Fruit fly (Drosophila melanogaster): ENCODE data around the gene Mps1.

Mps1 gene

DNA sequence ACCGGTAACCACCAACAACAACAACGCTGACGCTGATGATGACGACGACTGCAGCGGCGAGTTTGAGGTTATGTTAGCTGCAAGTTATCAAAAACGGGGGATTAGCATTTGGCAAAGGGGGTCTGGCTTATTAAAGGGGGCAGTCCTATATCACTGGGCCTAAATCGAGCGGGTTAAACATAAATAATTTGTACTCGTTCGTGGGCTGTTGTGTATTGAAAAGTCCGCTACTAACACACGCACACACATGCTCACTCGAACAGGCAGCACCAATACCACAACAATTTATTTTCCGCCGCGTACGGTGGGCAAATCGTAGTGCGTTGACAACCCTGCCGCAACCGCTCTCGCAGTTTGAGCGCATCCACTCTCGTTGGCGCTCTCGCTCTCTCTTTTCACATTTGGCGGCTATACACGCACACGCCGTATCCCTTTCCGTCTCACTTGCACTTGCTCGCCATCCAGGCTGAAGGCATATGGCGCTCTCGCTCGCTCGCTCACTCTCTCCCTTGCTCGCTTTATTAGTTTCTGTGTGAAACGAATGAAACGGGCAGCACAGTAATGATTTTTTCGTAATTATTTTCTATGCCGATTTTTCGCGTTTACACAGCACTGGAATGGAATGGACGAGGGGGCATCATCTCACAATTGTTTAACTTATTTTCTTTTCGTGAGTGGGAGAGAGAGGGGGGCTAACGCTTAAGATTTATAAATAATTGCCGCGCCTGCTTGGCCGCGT, 46.0 kb downstream of the Mps1 start (continued):
- peak; percentile 96 for TF ChIP-seq cg (GFP tag; optimal IDR thresholded peaks at IDR 0.05)
- no peak for TF ChIP-seq trh (GFP tag; optimal IDR thresholded peaks at IDR 0.05)
- TF ChIP-seq MESR4 (GFP tag; optimal IDR thresholded peaks at IDR 0.05), result peak; percentile 20
- TF ChIP-seq CG8388 (GFP tag; optimal IDR thresholded peaks at IDR 0.05), result peak; percentile 25
- TF ChIP-seq Myb (GFP tag; optimal IDR thresholded peaks at IDR 0.05), result peak; percentile 22
- TF ChIP-seq Stat92E (GFP tag; optimal IDR thresholded peaks at IDR 0.05), result no peak
- TF ChIP-seq Mes4 (GFP tag; optimal IDR thresholded peaks at IDR 0.05), result peak; percentile 6
- no peak for TF ChIP-seq CG31388 (GFP tag; optimal IDR thresholded peaks at IDR 0.05)
- TF ChIP-seq ftz-f1 (GFP tag; optimal IDR thresholded peaks at IDR 0.05), result peak; percentile 77
- peak; percentile 28 for TF ChIP-seq CG2678 (tag; optimal IDR thresholded peaks at IDR 0.05)
- peak; percentile 49 for TF ChIP-seq Bteb2 (GFP tag; optimal IDR thresholded peaks at IDR 0.05)
- peak; percentile 22 for TF ChIP-seq Max (GFP tag; optimal IDR thresholded peaks at IDR 0.05)
- TF ChIP-seq Sin3A (optimal IDR thresholded peaks at IDR 0.05), result no peak
- no peak for TF ChIP-seq CG31365 (tag; optimal IDR thresholded peaks at IDR 0.05)
- TF ChIP-seq tap (tag; optimal IDR thresholded peaks at IDR 0.05), result peak; percentile 10
- TF ChIP-seq CG10979 (tag; optimal IDR thresholded peaks at IDR 0.05), result no peak
- peak; percentile 39 for TF ChIP-seq CG15601 (tag; optimal IDR thresholded peaks at IDR 0.05)
- TF ChIP-seq maf-S (GFP tag; optimal IDR thresholded peaks at IDR 0.05), result peak; percentile 23
- TF ChIP-seq Antp (GFP tag; optimal IDR thresholded peaks at IDR 0.05), result peak; percentile 37
- peak; percentile 51 for TF ChIP-seq CG12659 (GFP tag; optimal IDR thresholded peaks at IDR 0.05)
- peak; percentile 13 for TF ChIP-seq luna (GFP tag; optimal IDR thresholded peaks at IDR 0.05)
- TF ChIP-seq lilli (GFP tag; optimal IDR thresholded peaks at IDR 0.05), result peak; percentile 19
- peak; percentile 36 for TF ChIP-seq CG6765 (GFP tag; optimal IDR thresholded peaks at IDR 0.05)
- peak; percentile 76 for TF ChIP-seq CG34376 (GFP tag; optimal IDR thresholded peaks at IDR 0.05)
- TF ChIP-seq CG14441 (GFP tag; IDR thresholded peaks at IDR 0.05), result no peak
- peak; percentile 75 for TF ChIP-seq nom (GFP tag; optimal IDR thresholded peaks at IDR 0.05)
- TF ChIP-seq CG13624 (GFP tag; optimal IDR thresholded peaks at IDR 0.05), result peak; percentile 66
- no peak for TF ChIP-seq CG2889 (GFP tag; IDR thresholded peaks at IDR 0.05)
- TF ChIP-seq bigmax (GFP tag; optimal IDR thresholded peaks at IDR 0.05), result peak; percentile 95
- peak; percentile 39 for TF ChIP-seq CG12071 (GFP tag; optimal IDR thresholded peaks at IDR 0.05)
- TF ChIP-seq corto (GFP tag; optimal IDR thresholded peaks at IDR 0.05), result peak; percentile 41
- peak; percentile 36 for TF ChIP-seq pzg (GFP tag; optimal IDR thresholded peaks at IDR 0.05)
- peak; percentile 51 for TF ChIP-seq her (GFP tag; optimal IDR thresholded peaks at IDR 0.05)
- TF ChIP-seq pb (GFP tag; optimal IDR thresholded peaks at IDR 0.05), result peak; percentile 41
- no peak for TF ChIP-seq grn (GFP tag; optimal IDR thresholded peaks at IDR 0.05)
- peak; percentile 65 for TF ChIP-seq CrebB (tag; optimal IDR thresholded peaks at IDR 0.05)
- peak; percentile 6 for TF ChIP-seq nmo (GFP tag; optimal IDR thresholded peaks at IDR 0.05)
- TF ChIP-seq NFAT (GFP tag; IDR thresholded peaks at IDR 0.05), result no peak
- peak; percentile 62 for TF ChIP-seq exex (tag; optimal IDR thresholded peaks at IDR 0.05)
- TF ChIP-seq CG18599 (GFP tag; optimal IDR thresholded peaks at IDR 0.05), result peak; percentile 69
- no peak for TF ChIP-seq Spps (tag; optimal IDR thresholded peaks at IDR 0.05)
- TF ChIP-seq D19A (tag; optimal IDR thresholded peaks at IDR 0.05), result peak; percentile 5
- TF ChIP-seq pho (GFP tag; optimal IDR thresholded peaks at IDR 0.05), result peak; percentile 17
- peak; percentile 44 for TF ChIP-seq NC2β (GFP tag; optimal IDR thresholded peaks at IDR 0.05)
- TF ChIP-seq mld (GFP tag; IDR thresholded peaks at IDR 0.05; ENCODE audit: partially characterized antibody), result no peak
- peak; percentile 51 for TF ChIP-seq vfl (GFP tag; optimal IDR thresholded peaks at IDR 0.05)
- TF ChIP-seq pan (optimal IDR thresholded peaks at IDR 0.05), result no peak
- no peak for TF ChIP-seq pan (GFP tag; optimal IDR thresholded peaks at IDR 0.05 in 1 of 2, IDR thresholded peaks at IDR 0.05 in 1 of 2)
- peak; percentile 97 for TF ChIP-seq CG8478 (optimal IDR thresholded peaks at IDR 0.05)
- peak; percentile 20 for TF ChIP-seq BEAF-32 (GFP tag; optimal IDR thresholded peaks at IDR 0.05)
